Worm (Caenorhabditis elegans) whole organism, L4 larva: ENCODE data around the gene Y69H2.9.

ENCODE experiments used
- F10B5.3 ChIP-seq: sonication (generic microtip); optimal IDR thresholded peaks from 2 replicates; lab custom pipeline; 2016; ENCODE audit warnings: mild to moderate bottlenecking, missing genetic modification characterization, missing compliant biosample characterization
- ceh-28 ChIP-seq: fragments of 150-350 bp; optimal IDR thresholded peaks from 2 replicates; lab custom pipeline; 2014; ENCODE audit warnings: missing biosample characterization, missing genetic modification reagents, missing genetic modification characterization
- ceh-82 ChIP-seq: sonication (generic microtip); optimal IDR thresholded peaks from 2 replicates; lab custom pipeline; 2017; ENCODE audit warnings: missing biosample characterization, missing genetic modification characterization
- daf-16 ChIP-seq, 3 experiments: sonication (generic microtip); optimal IDR thresholded peaks; 2 replicates each; lab custom pipeline; 2016 to 2017; ENCODE audit warnings: missing genetic modification characterization in 3 of 3, missing genetic modification reagents in 3 of 3, mild to moderate bottlenecking in 2 of 3, missing compliant biosample characterization in 2 of 3, missing biosample characterization in 1 of 3, moderate library complexity in 1 of 3
- egl-43 ChIP-seq: fragments of 200-800 bp; sonication (Bioruptor generic); IDR thresholded peaks from 2 replicates; pipeline ENCODE4 v1.3.6; 2022; ENCODE audit warnings: missing genetic modification reagents, missing genetic modification characterization, missing compliant biosample characterization
- lsy-2 ChIP-seq, 2 experiments: fragments of 150-350 bp in 1 of 2; sonication (generic microtip) in 1 of 2; optimal IDR thresholded peaks; 2 replicates each; lab custom pipeline; 2014 to 2017; ENCODE audit warnings: missing biosample characterization in 2 of 2, missing genetic modification characterization in 2 of 2
- nhr-76 ChIP-seq: fragments of 150-350 bp; optimal IDR thresholded peaks from 2 replicates; lab custom pipeline; 2014; ENCODE audit warnings: missing biosample characterization, missing genetic modification characterization
- pha-4 ChIP-seq, 2 experiments: fragments of 150-350 bp in 1 of 2; fragments of 200-800 bp in 1 of 2; sonication (Bioruptor generic) in 1 of 2; IDR thresholded peaks in 1 of 2; optimal IDR thresholded peaks in 1 of 2; 2 replicates each; pipeline versions ENCODE4 v1.3.6 to Lab custom; 2014 to 2022; ENCODE audit warnings: missing genetic modification characterization in 2 of 2, missing genetic modification reagents in 2 of 2, missing biosample characterization in 1 of 2, missing compliant biosample characterization in 1 of 2
- unc-39 ChIP-seq: sonication (generic microtip); optimal IDR thresholded peaks from 2 replicates; lab custom pipeline; 2017; ENCODE audit warnings: missing biosample characterization, missing genetic modification characterization
- unc-62 ChIP-seq, 3 experiments: fragments of 150-350 bp in 1 of 3; sonication (generic microtip); optimal IDR thresholded peaks in 2 of 3; peaks in 1 of 3; 1 replicate in 1 of 3; 2 replicates in 2 of 3; lab custom pipeline; 2014 to 2017; ENCODE audit warnings: missing biosample characterization in 3 of 3, missing genetic modification characterization in 3 of 3, missing genetic modification reagents in 3 of 3, missing genotype in 1 of 3
- zag-1 ChIP-seq: fragments of 150-350 bp; optimal IDR thresholded peaks from 2 replicates; lab custom pipeline; 2014; ENCODE audit warnings: missing biosample characterization, missing genetic modification characterization

DNA sequence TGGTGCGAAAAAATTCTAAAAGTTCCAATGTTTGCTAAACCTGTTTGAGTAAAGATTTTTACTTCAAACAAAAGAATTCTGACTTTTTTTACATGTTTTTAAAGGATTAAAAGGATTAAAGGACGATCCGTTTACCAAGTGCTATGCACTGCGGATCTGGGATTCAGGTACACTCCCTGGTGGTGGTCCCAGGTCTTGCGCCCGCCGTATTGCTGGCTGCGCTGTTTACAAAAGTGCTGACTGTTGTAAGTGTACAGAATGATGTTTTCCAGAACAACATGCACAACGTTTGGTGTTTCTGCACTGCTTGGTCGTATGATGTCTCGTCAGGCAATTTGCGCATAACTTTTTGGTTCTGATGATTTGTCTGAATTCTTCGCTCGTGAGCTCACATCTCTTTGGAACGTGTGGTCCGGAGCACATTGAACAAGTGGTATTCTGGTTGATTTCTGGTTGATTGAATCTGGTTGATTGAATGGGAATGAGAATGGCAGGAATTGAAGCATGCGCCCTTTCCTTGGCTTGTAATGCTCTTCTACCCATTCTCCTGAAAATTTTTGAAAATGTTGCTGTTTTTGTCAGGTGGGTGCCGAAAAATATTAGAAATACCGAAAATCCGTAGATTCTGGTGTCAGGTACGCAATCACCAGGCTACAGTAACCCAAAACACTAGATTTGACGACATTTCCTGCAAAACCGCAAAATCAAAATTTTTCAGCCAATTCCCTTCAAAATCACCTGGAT is 4.2 kb downstream of the Y69H2.9 start:
- TF ChIP-seq ceh-82 (tag; lab: Kevin White, UChicago), result no peak
- no peak for TF ChIP-seq zag-1 (tag; lab: Kevin White, UChicago)
- no peak for TF ChIP-seq lsy-2 (tag; optimal IDR thresholded peaks at IDR 0.05; lab: Kevin White, UChicago)
- no peak for TF ChIP-seq daf-16 (GFP tag; optimal IDR thresholded peaks at IDR 0.05; lab: Kevin White, UChicago)
- no peak for TF ChIP-seq daf-16 (tag; optimal IDR thresholded peaks at IDR 0.05; lab: Kevin White, UChicago)
- TF ChIP-seq F10B5.3 (tag; lab: Kevin White, UChicago), result no peak
- peak in 1 of 2 experiments; percentile 83 for TF ChIP-seq unc-62 (GFP tag; optimal IDR thresholded peaks at IDR 0.05 in 1 of 2; lab: Kevin White, UChicago)
- TF ChIP-seq unc-62 (tag; optimal IDR thresholded peaks at IDR 0.05; lab: Kevin White, UChicago), result no peak
- no peak for TF ChIP-seq egl-43 (GFP tag; lab: Robert Waterston, UW)
- TF ChIP-seq unc-39, result no peak
- no peak for TF ChIP-seq pha-4 (GFP tag; IDR thresholded peaks at IDR 0.05; lab: Robert Waterston, UW)
- TF ChIP-seq pha-4 (tag; optimal IDR thresholded peaks at IDR 0.05; lab: Kevin White, UChicago), result no peak
- no peak for TF ChIP-seq ceh-28 (tag; lab: Kevin White, UChicago)
- TF ChIP-seq nhr-76 (tag; lab: Kevin White, UChicago), result no peak
